Fruit fly (Drosophila melanogaster): ENCODE results near the gene CG31223.

CG31223 gene

dm6 chr3R:20830153-20830695 is 703 bp upstream of the CG31223 start, which contains the start of gene Adss:
Adss (minus strand) TSS chr3R:20830580.
- TF ChIP-seq fd59A (GFP tag; optimal IDR thresholded peaks at IDR 0.05), result no peak
- peak; percentile 46 for TF ChIP-seq CG6854 (GFP tag; optimal IDR thresholded peaks at IDR 0.05)
- TF ChIP-seq CG6276 (GFP tag; optimal IDR thresholded peaks at IDR 0.05), result peak; percentile 9
- peak; percentile 92 for TF ChIP-seq fkh (GFP tag; optimal IDR thresholded peaks at IDR 0.05)
- TF ChIP-seq Sox14 (GFP tag; optimal IDR thresholded peaks at IDR 0.05), result peak; percentile 34
- TF ChIP-seq CG6163 (GFP tag; IDR thresholded peaks at IDR 0.05), result peak; percentile 24; the same call in 1 of the 3 replicates
- TF ChIP-seq Eip78C (GFP tag), result peak; percentile 69
- no peak for TF ChIP-seq pdm3 (GFP tag; optimal IDR thresholded peaks at IDR 0.05)
- no peak for TF ChIP-seq CG11294 (GFP tag; IDR thresholded peaks at IDR 0.05)
- peak; percentile 45; the same call in 1 of the 3 replicates for TF ChIP-seq eg (GFP tag; IDR thresholded peaks at IDR 0.05)
- no peak for TF ChIP-seq CG11762 (GFP tag; optimal IDR thresholded peaks at IDR 0.05; ENCODE audit: insufficient read depth)
- TF ChIP-seq svp (GFP tag), result no peak
- no peak for TF ChIP-seq cyc (GFP tag; optimal IDR thresholded peaks at IDR 0.05)
- TF ChIP-seq CG15336 (GFP tag; IDR thresholded peaks at IDR 0.05), result no peak
- TF ChIP-seq dsx (GFP tag; optimal IDR thresholded peaks at IDR 0.05; ENCODE audit: poor library complexity, severe bottlenecking), result no peak
- no peak for TF ChIP-seq CG8119 (GFP tag; IDR thresholded peaks at IDR 0.05)
- TF ChIP-seq CG6808 (GFP tag; optimal IDR thresholded peaks at IDR 0.05), result no peak
- TF ChIP-seq CG3919 (GFP tag; optimal IDR thresholded peaks at IDR 0.05), result peak; percentile 19
- no peak for TF ChIP-seq CG8319 (GFP tag; optimal IDR thresholded peaks at IDR 0.05)
- no peak for TF ChIP-seq vri (GFP tag; optimal IDR thresholded peaks at IDR 0.05)
- no peak for TF ChIP-seq topi (GFP tag; optimal IDR thresholded peaks at IDR 0.05)
- TF ChIP-seq CG6792 (GFP tag; optimal IDR thresholded peaks at IDR 0.05), result no peak
- TF ChIP-seq CG31627 (GFP tag; optimal IDR thresholded peaks at IDR 0.05), result no peak
- TF ChIP-seq Met (GFP tag; optimal IDR thresholded peaks at IDR 0.05), result peak; percentile 7
- no peak for TF ChIP-seq Gug (GFP tag; IDR thresholded peaks at IDR 0.05)
- no peak for TF ChIP-seq dac (GFP tag; optimal IDR thresholded peaks at IDR 0.05)
- no peak for TF ChIP-seq Eip93F (GFP tag; optimal IDR thresholded peaks at IDR 0.05)
- TF ChIP-seq acj6 (GFP tag; optimal IDR thresholded peaks at IDR 0.05), result no peak
- TF ChIP-seq CG1621 (tag; optimal IDR thresholded peaks at IDR 0.05), result peak; percentile 51
- no peak for TF ChIP-seq CG9139 (GFP tag; optimal IDR thresholded peaks at IDR 0.05)
- no peak for TF ChIP-seq Ets96B (tag; optimal IDR thresholded peaks at IDR 0.05)
- TF ChIP-seq Hr39 (GFP tag; optimal IDR thresholded peaks at IDR 0.05), result no peak
- no peak for TF ChIP-seq Blimp-1 (GFP tag; optimal IDR thresholded peaks at IDR 0.05)
- TF ChIP-seq Hr38 (GFP tag; optimal IDR thresholded peaks at IDR 0.05), result no peak
- TF ChIP-seq CG16779 (tag; optimal IDR thresholded peaks at IDR 0.05), result no peak
- no peak for TF ChIP-seq Eip75B (GFP tag; optimal IDR thresholded peaks at IDR 0.05)
- peak; percentile 0 for TF ChIP-seq esn (GFP tag; optimal IDR thresholded peaks at IDR 0.05)

dm6 chr3R:20832689-20833524 is 2.0 kb downstream of the CG31223 start, which contains the start of gene Synd:
Synd (plus strand) TSS chr3R:20832799.
- peak; percentile 28 for TF ChIP-seq topi (GFP tag; optimal IDR thresholded peaks at IDR 0.05)
- TF ChIP-seq CG11294 (GFP tag; IDR thresholded peaks at IDR 0.05), result peak; percentile 32; the same call in 1 of the 2 replicates
- peak; percentile 41 for TF ChIP-seq lz (GFP tag; optimal IDR thresholded peaks at IDR 0.05)
- TF ChIP-seq CG32006 (GFP tag; optimal IDR thresholded peaks at IDR 0.05), result peak; percentile 45
- peak; percentile 28 for TF ChIP-seq pdm3 (GFP tag; optimal IDR thresholded peaks at IDR 0.05)
- no peak for TF ChIP-seq Ets96B (tag; optimal IDR thresholded peaks at IDR 0.05)
- TF ChIP-seq svp (GFP tag), result peak; percentile 67
- TF ChIP-seq Sox102F (GFP tag; optimal IDR thresholded peaks at IDR 0.05), result no peak
- peak; percentile 13; the same call in 2 of the 3 replicates for TF ChIP-seq CG6163 (GFP tag; IDR thresholded peaks at IDR 0.05)
- TF ChIP-seq Sox15 (GFP tag; optimal IDR thresholded peaks at IDR 0.05), result no peak
- peak; percentile 9 for TF ChIP-seq Blimp-1 (GFP tag; optimal IDR thresholded peaks at IDR 0.05)
- TF ChIP-seq fkh (GFP tag; optimal IDR thresholded peaks at IDR 0.05), result peak; percentile 79
- peak; percentile 27 for TF ChIP-seq Sox14 (GFP tag; optimal IDR thresholded peaks at IDR 0.05)
- TF ChIP-seq achi (GFP tag; optimal IDR thresholded peaks at IDR 0.05), result no peak
- peak; percentile 3 for TF ChIP-seq CG10669 (GFP tag; optimal IDR thresholded peaks at IDR 0.05)
- peak; percentile 63 for TF ChIP-seq vri (GFP tag; optimal IDR thresholded peaks at IDR 0.05)
- TF ChIP-seq Eip78C (GFP tag), result peak; percentile 37
- TF ChIP-seq CG11902 (GFP tag; optimal IDR thresholded peaks at IDR 0.05), result no peak
- TF ChIP-seq Met (GFP tag; optimal IDR thresholded peaks at IDR 0.05), result peak; percentile 24
- no peak for TF ChIP-seq Smox (GFP tag; optimal IDR thresholded peaks at IDR 0.05)
- TF ChIP-seq CG16779 (tag; optimal IDR thresholded peaks at IDR 0.05), result peak; percentile 9
- TF ChIP-seq CG9139 (GFP tag; optimal IDR thresholded peaks at IDR 0.05), result peak; percentile 39
- peak; percentile 51 for TF ChIP-seq Lpt (GFP tag; optimal IDR thresholded peaks at IDR 0.05)
- peak; percentile 24 for TF ChIP-seq CG6854 (GFP tag; optimal IDR thresholded peaks at IDR 0.05)
- no peak for TF ChIP-seq dac (GFP tag; optimal IDR thresholded peaks at IDR 0.05)
- TF ChIP-seq Eip75B (GFP tag; optimal IDR thresholded peaks at IDR 0.05), result peak; percentile 47
- TF ChIP-seq CG31627 (GFP tag; optimal IDR thresholded peaks at IDR 0.05), result peak; percentile 28
